Worm (Caenorhabditis elegans) whole organism, L2 larva: ENCODE data around the gene C01F1.5.

Experiments
- C34F6.9 ChIP-seq: fragments of 150-350 bp; optimal IDR thresholded peaks from 2 replicates; lab custom pipeline; 2014; ENCODE audit warnings: missing biosample characterization, missing genetic modification characterization
- F13H6.1 ChIP-seq: sonication (generic microtip); optimal IDR thresholded peaks from 2 replicates; lab custom pipeline; 2016; ENCODE audit warnings: missing genetic modification characterization, missing compliant biosample characterization
- R02D3.7 ChIP-seq: fragments of 150-350 bp; optimal IDR thresholded peaks from 2 replicates; lab custom pipeline; 2014; ENCODE audit warnings: missing biosample characterization, missing genetic modification characterization
- Y55F3AM.14 ChIP-seq: fragments of 200-800 bp; sonication (Bioruptor generic); optimal IDR thresholded peaks from 2 replicates; lab custom pipeline; 2018; ENCODE audit warnings: mild to moderate bottlenecking, missing genetic modification characterization, missing compliant biosample characterization
- ZK546.5 ChIP-seq: sonication (generic microtip); optimal IDR thresholded peaks from 2 replicates; lab custom pipeline; 2017; ENCODE audit warnings: missing biosample characterization, missing genetic modification characterization
- alr-1 ChIP-seq: fragments of 150-350 bp; optimal IDR thresholded peaks from 2 replicates; lab custom pipeline; 2014; ENCODE audit warnings: missing biosample characterization, missing genetic modification characterization
- aly-2 ChIP-seq: fragments of 150-350 bp; optimal IDR thresholded peaks from 2 replicates; lab custom pipeline; 2014; ENCODE audit warnings: missing biosample characterization, missing genetic modification characterization
- ceh-16 ChIP-seq: fragments of 150-350 bp; optimal IDR thresholded peaks from 2 replicates; lab custom pipeline; 2014; ENCODE audit warnings: missing biosample characterization, missing genetic modification characterization
- ceh-82 ChIP-seq: fragments of 150-350 bp; optimal IDR thresholded peaks from 2 replicates; lab custom pipeline; 2014; ENCODE audit warnings: missing biosample characterization, missing genetic modification characterization
- egl-27 ChIP-seq: sonication (generic microtip); optimal IDR thresholded peaks from 3 replicates; lab custom pipeline; 2017; ENCODE audit warnings: missing biosample characterization, missing genetic modification reagents, missing genetic modification characterization
- elt-1 ChIP-seq: fragments of 150-350 bp; optimal IDR thresholded peaks from 2 replicates; lab custom pipeline; 2014; ENCODE audit warnings: missing biosample characterization, missing genetic modification characterization
- elt-3 ChIP-seq: sonication (generic microtip); optimal IDR thresholded peaks from 2 replicates; lab custom pipeline; 2017; ENCODE audit warnings: missing biosample characterization, missing genetic modification characterization
- gmeb-1 ChIP-seq: fragments of 150-350 bp; optimal IDR thresholded peaks from 2 replicates; lab custom pipeline; 2014; ENCODE audit warnings: missing biosample characterization, missing genetic modification characterization
- lin-11 ChIP-seq: fragments of 150-350 bp; sonication (generic microtip); optimal IDR thresholded peaks from 2 replicates; lab custom pipeline; 2014; ENCODE audit warnings: missing biosample characterization, missing genetic modification characterization, inconsistent platforms, mixed read lengths
- lin-39 ChIP-seq: fragments of 150-350 bp; optimal IDR thresholded peaks from 2 replicates; lab custom pipeline; 2014; ENCODE audit warnings: missing biosample characterization, missing genetic modification reagents, missing genetic modification characterization
- lsy-2 ChIP-seq, 2 experiments: fragments of 150-350 bp in 1 of 2; sonication (generic microtip) in 1 of 2; optimal IDR thresholded peaks; 2 replicates each; lab custom pipeline; 2014 to 2017; ENCODE audit warnings: missing biosample characterization in 2 of 2, missing genetic modification characterization in 2 of 2
- mdl-1 ChIP-seq, 2 experiments: fragments of 150-350 bp in 1 of 2; sonication (generic microtip) in 1 of 2; optimal IDR thresholded peaks; 2 replicates each; lab custom pipeline; 2017; ENCODE audit warnings: missing biosample characterization in 2 of 2, missing genetic modification characterization in 2 of 2
- nhr-10 ChIP-seq: sonication (generic microtip); optimal IDR thresholded peaks from 2 replicates; lab custom pipeline; 2017; ENCODE audit warnings: missing biosample characterization, missing genetic modification characterization
- nhr-11 ChIP-seq: fragments of 150-350 bp; optimal IDR thresholded peaks from 2 replicates; lab custom pipeline; 2014; ENCODE audit warnings: missing biosample characterization, missing genetic modification characterization
- nhr-12 ChIP-seq: fragments of 150-350 bp; optimal IDR thresholded peaks from 2 replicates; lab custom pipeline; 2014; ENCODE audit warnings: missing biosample characterization, missing genetic modification characterization
- nhr-129 ChIP-seq: fragments of 150-350 bp; optimal IDR thresholded peaks from 2 replicates; lab custom pipeline; 2014; ENCODE audit warnings: missing biosample characterization, missing genetic modification characterization
- nhr-21 ChIP-seq: fragments of 150-350 bp; optimal IDR thresholded peaks from 2 replicates; lab custom pipeline; 2014; ENCODE audit warnings: missing biosample characterization, missing genetic modification characterization
- nhr-237 ChIP-seq: fragments of 150-350 bp; optimal IDR thresholded peaks from 2 replicates; lab custom pipeline; 2014; ENCODE audit warnings: missing biosample characterization, missing genetic modification characterization
- nhr-6 ChIP-seq: fragments of 150-350 bp; optimal IDR thresholded peaks from 2 replicates; lab custom pipeline; 2014; ENCODE audit warnings: missing biosample characterization, missing genetic modification characterization
- nhr-77 ChIP-seq: fragments of 150-350 bp; optimal IDR thresholded peaks from 2 replicates; lab custom pipeline; 2014; ENCODE audit warnings: missing biosample characterization, missing genetic modification characterization
- peb-1 ChIP-seq: fragments of 150-350 bp; optimal IDR thresholded peaks from 2 replicates; lab custom pipeline; 2014; ENCODE audit warnings: missing biosample characterization, missing genetic modification characterization
- sem-4 ChIP-seq: fragments of 150-350 bp; optimal IDR thresholded peaks from 2 replicates; lab custom pipeline; 2014; ENCODE audit warnings: missing biosample characterization, missing genetic modification reagents, missing genetic modification characterization
- skn-1 ChIP-seq: sonication (generic microtip); optimal IDR thresholded peaks from 2 replicates; lab custom pipeline; 2017; ENCODE audit warnings: missing biosample characterization, missing genetic modification characterization
- sma-3 ChIP-seq: sonication (generic microtip); optimal IDR thresholded peaks from 2 replicates; lab custom pipeline; 2016; ENCODE audit warnings: missing genetic modification reagents, missing genetic modification characterization, missing compliant biosample characterization
- sma-9 ChIP-seq, 2 experiments: fragments of 150-350 bp in 1 of 2; sonication (generic microtip) in 1 of 2; optimal IDR thresholded peaks; 2 replicates each; lab custom pipeline; 2014 to 2016; ENCODE audit warnings: missing genetic modification characterization in 2 of 2, mild to moderate bottlenecking in 1 of 2, missing biosample characterization in 1 of 2, missing compliant biosample characterization in 1 of 2, missing genetic modification reagents in 1 of 2, moderate library complexity in 1 of 2
- snpc-4 ChIP-seq: fragments of 150-350 bp; optimal IDR thresholded peaks from 2 replicates; lab custom pipeline; 2014; ENCODE audit warnings: missing biosample characterization, missing genetic modification characterization
- unc-39 ChIP-seq: fragments of 150-350 bp; optimal IDR thresholded peaks from 2 replicates; lab custom pipeline; 2014; ENCODE audit warnings: missing biosample characterization, missing genetic modification characterization
- unc-55 ChIP-seq: fragments of 150-350 bp; sonication (generic microtip); optimal IDR thresholded peaks from 3 replicates; lab custom pipeline; 2014; ENCODE audit warnings: missing biosample characterization, missing genetic modification reagents, missing genetic modification characterization
- zag-1 ChIP-seq: fragments of 150-350 bp; optimal IDR thresholded peaks from 2 replicates; lab custom pipeline; 2014; ENCODE audit warnings: missing biosample characterization, missing genetic modification characterization
- ztf-1 ChIP-seq: fragments of 200-800 bp; sonication (Bioruptor generic); conservative IDR thresholded peaks from 2 replicates; pipeline ENCODE4 v1.3.6; 2022; ENCODE audit warnings: missing genetic modification characterization, missing compliant biosample characterization

C01F1.5 gene

ce11 chrII:4246897-4247296 lies 34.7 kb downstream of the C01F1.5 start, which contains the start of gene gpa-11:
TSS of gene gpa-11 (plus strand) at chrII:4247197.
- TF ChIP-seq ztf-1 (GFP tag; lab: Robert Waterston, UW) (no peak), nhr-21 (tag; lab: Kevin White, UChicago) (no peak), sma-3 (GFP tag; lab: Kevin White, UChicago) (no peak), peb-1 (tag; lab: Kevin White, UChicago) (no peak), lsy-2 (tag; optimal IDR thresholded peaks at IDR 0.05; lab: Kevin White, UChicago) (no peak), zag-1 (tag; lab: Kevin White, UChicago) (no peak), nhr-10 (tag; lab: Kevin White, UChicago) (no peak), nhr-237 (tag; lab: Kevin White, UChicago) (no peak), lin-39 (no peak), nhr-129 (no peak), sma-9 (GFP tag; optimal IDR thresholded peaks at IDR 0.05; lab: Kevin White, UChicago) (no peak), sma-9 (tag; optimal IDR thresholded peaks at IDR 0.05; lab: Kevin White, UChicago) (no peak)

ce11 chrII:4244959-4245358 lies 36.7 kb downstream of the C01F1.5 start:
- TF ChIP-seq sma-3 (GFP tag; lab: Kevin White, UChicago) (no peak), nhr-237 (tag; lab: Kevin White, UChicago) (no peak), ZK546.5 (tag; lab: Kevin White, UChicago) (no peak), sem-4 (no peak), Y55F3AM.14 (GFP tag; lab: Kevin White, UChicago) (no peak), snpc-4 (tag; lab: Kevin White, UChicago) (no peak), alr-1 (tag; lab: Kevin White, UChicago) (no peak), F13H6.1 (tag; lab: Kevin White, UChicago) (no peak), ceh-16 (tag; lab: Kevin White, UChicago) (no peak), nhr-77 (no peak), lin-11 (tag; lab: Kevin White, UChicago) (no peak)
- TF ChIP-seq, all 48 proteins: peak for 0

ce11 chrII:4238963-4239362 lies 42.7 kb downstream of the C01F1.5 start:
- no peak for TF ChIP-seq ceh-82 (tag; lab: Kevin White, UChicago)
- no peak for TF ChIP-seq Y55F3AM.14 (GFP tag; lab: Kevin White, UChicago)
- no peak for TF ChIP-seq aly-2 (tag; lab: Kevin White, UChicago)
- no peak for TF ChIP-seq elt-3 (tag; lab: Kevin White, UChicago)
- TF ChIP-seq R02D3.7 (tag; lab: Kevin White, UChicago): no peak
- no peak for TF ChIP-seq nhr-6 (tag; lab: Kevin White, UChicago)
- TF ChIP-seq snpc-4 (tag; lab: Kevin White, UChicago): no peak
- TF ChIP-seq skn-1 (tag; lab: Kevin White, UChicago): no peak
- TF ChIP-seq zag-1 (tag; lab: Kevin White, UChicago): no peak
- no peak for TF ChIP-seq egl-27 (tag; lab: Kevin White, UChicago)
- no peak for TF ChIP-seq unc-39 (tag; lab: Kevin White, UChicago)
- TF ChIP-seq mdl-1 (tag; optimal IDR thresholded peaks at IDR 0.05; lab: Kevin White, UChicago): no peak
- TF ChIP-seq, all 48 proteins: peak for 0

ce11 chrII:4237701-4238214 lies 43.9 kb downstream of the C01F1.5 start, which contains the start of the genes fbxc-44 and C16A11.2:
TSS of gene fbxc-44 (minus strand) at chrII:4237751.
TSS of gene C16A11.2 (plus strand) at chrII:4238203.
- TF ChIP-seq F13H6.1 (tag; lab: Kevin White, UChicago) (peak; percentile 22), nhr-129 (peak; percentile 5), lin-11 (tag; lab: Kevin White, UChicago) (peak; percentile 18), ceh-16 (tag; lab: Kevin White, UChicago) (no peak), lin-39 (no peak), unc-55 (GFP tag; lab: Kevin White, UChicago) (peak; percentile 45), snpc-4 (tag; lab: Kevin White, UChicago) (no peak), ceh-82 (tag; lab: Kevin White, UChicago) (no peak), gmeb-1 (tag; lab: Kevin White, UChicago) (peak; percentile 51), sem-4 (no peak)
- TF ChIP-seq, all 48 proteins: peak for 5

- TF ChIP-seq nhr-11 (tag; lab: Kevin White, UChicago) (no peak), aly-2 (tag; lab: Kevin White, UChicago) (no peak), elt-1 (tag; lab: Kevin White, UChicago) (no peak), nhr-12 (tag; lab: Kevin White, UChicago) (no peak), C34F6.9 (tag; lab: Kevin White, UChicago) (no peak), R02D3.7 (tag; lab: Kevin White, UChicago) (no peak), ztf-1 (GFP tag; lab: Robert Waterston, UW) (no peak), sma-3 (GFP tag; lab: Kevin White, UChicago) (no peak)
Measured at ce11 chrII:4235959-4236358, 45.7 kb downstream of the C01F1.5 start, which contains the start of gene fbxc-43. TSS of gene fbxc-43 (minus strand) at chrII:4235996.
